Fruit fly (Drosophila melanogaster) whole organism, pupa: Measurements from ENCODE around the gene fz2.

Experiments used
- CG10348 ChIP-seq: fragments of 200-800 bp; sonication (Bioruptor generic); IDR thresholded peaks from 2 replicates; pipeline ENCODE4 v1.3.6; 2022; ENCODE audit warnings: missing biosample characterization, missing genetic modification characterization
- CG12605 ChIP-seq: fragments of 200-800 bp; sonication (Bioruptor generic); IDR thresholded peaks from 2 replicates; pipeline ENCODE4 v1.3.6; 2022; ENCODE audit warnings: missing biosample characterization, missing genetic modification characterization
- CG15710 ChIP-seq: fragments of 200-800 bp; sonication (Bioruptor generic); optimal IDR thresholded peaks from 2 replicates; lab custom pipeline; 2018; ENCODE audit warnings: missing biosample characterization, mild to moderate bottlenecking, missing genetic modification characterization, moderate library complexity
- CG34367 ChIP-seq: fragments of 200-800 bp; sonication (Bioruptor generic); optimal IDR thresholded peaks from 2 replicates; lab custom pipeline; 2018; ENCODE audit warnings: missing biosample characterization, mild to moderate bottlenecking, missing genetic modification characterization
- CG4496 ChIP-seq: fragments of 200-800 bp; sonication (Bioruptor generic); IDR thresholded peaks from 3 replicates; pipeline ENCODE4 v1.3.6; 2022; ENCODE audit warnings: missing biosample characterization, missing genetic modification characterization
- CG8159 ChIP-seq: fragments of 200-800 bp; sonication (Bioruptor generic); optimal IDR thresholded peaks from 3 replicates; lab custom pipeline; 2018; ENCODE audit warnings: missing biosample characterization, mild to moderate bottlenecking, missing genetic modification characterization, moderate library complexity
- rn ChIP-seq: fragments of 200-800 bp; sonication (Bioruptor generic); IDR thresholded peaks from 2 replicates; pipeline ENCODE4 v1.3.6; 2022; ENCODE audit warnings: missing biosample characterization, missing genetic modification characterization

DNA sequence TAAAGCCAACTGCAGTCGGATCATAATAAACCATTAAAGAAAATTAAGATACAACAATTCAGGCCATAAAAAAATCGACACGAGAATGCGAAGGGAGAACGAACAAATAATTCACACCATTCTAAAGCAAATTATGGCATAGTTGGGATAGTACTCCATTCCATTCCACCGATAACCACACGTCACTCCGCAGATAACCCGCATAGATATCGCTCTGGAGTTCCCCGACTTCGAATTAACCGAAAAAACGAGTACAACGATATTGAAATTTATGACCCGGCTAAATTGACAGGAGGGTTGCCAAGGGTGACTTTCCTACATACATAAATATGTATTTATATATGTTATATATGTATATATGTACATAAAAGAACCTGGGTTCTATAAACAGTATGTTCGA, 60.5 kb downstream of the fz2 start:
- TF ChIP-seq CG15710 (tag; lab: Kevin White, UChicago) (no peak), CG4496 (GFP tag; lab: Robert Waterston, UW) (no peak), CG12605 (GFP tag; lab: Robert Waterston, UW) (no peak), CG34367 (tag; lab: Kevin White, UChicago) (no peak), rn (no peak), CG10348 (GFP tag; lab: Robert Waterston, UW) (no peak), CG8159 (tag; lab: Kevin White, UChicago) (no peak)
